Worm (Caenorhabditis elegans) whole organism, L4 larva: ENCODE measurements around the gene C33G8.2.
A peak's percentile ranks its signal among the peaks of the same experiment; 100 is the strongest.

Experiments
- D1046.2 ChIP-seq: fragments of 200-800 bp; sonication (Bioruptor generic); IDR thresholded peaks from 2 replicates; pipeline ENCODE4 v1.3.6; 2022; ENCODE audit warnings: missing genetic modification characterization, missing compliant biosample characterization
- F10B5.3 ChIP-seq: sonication (generic microtip); optimal IDR thresholded peaks from 2 replicates; lab custom pipeline; 2016; ENCODE audit warnings: mild to moderate bottlenecking, missing genetic modification characterization, missing compliant biosample characterization
- F26F4.8 ChIP-seq: fragments of 200-800 bp; sonication (Bioruptor generic); conservative IDR thresholded peaks from 2 replicates; pipeline ENCODE4 v1.3.6; 2022; ENCODE audit warnings: missing genetic modification characterization, missing compliant biosample characterization
- F37D6.2 ChIP-seq: sonication (generic microtip); optimal IDR thresholded peaks from 2 replicates; lab custom pipeline; 2016; ENCODE audit warnings: mild to moderate bottlenecking, missing genetic modification characterization, missing compliant biosample characterization
- F44E2.7 ChIP-seq: fragments of 200-800 bp; sonication (Bioruptor generic); IDR thresholded peaks from 2 replicates; pipeline ENCODE4 v2.1.2; 2022; ENCODE audit warnings: missing genetic modification characterization, missing compliant biosample characterization
- Y48G9A.11 ChIP-seq: fragments of 200-800 bp; sonication (Bioruptor generic); IDR thresholded peaks from 2 replicates; pipeline ENCODE4 v1.3.6; 2022; ENCODE audit warnings: missing genetic modification reagents, missing genetic modification characterization, missing compliant biosample characterization
- Y75B8A.6 ChIP-seq: fragments of 200-800 bp; sonication (Bioruptor generic); IDR thresholded peaks from 2 replicates; pipeline ENCODE4 v1.3.6; 2022; ENCODE audit warnings: missing genetic modification reagents, missing genetic modification characterization, missing compliant biosample characterization
- ZK546.5 ChIP-seq, 2 experiments: sonication (generic microtip); optimal IDR thresholded peaks; 2 replicates each; lab custom pipeline; 2017; ENCODE audit warnings: missing biosample characterization in 2 of 2, missing genetic modification characterization in 2 of 2
- aha-1 ChIP-seq: fragments of 150-350 bp; peaks from one replicate; lab custom pipeline; 2014; ENCODE audit warnings: missing biosample characterization, missing genetic modification characterization
- aly-2 ChIP-seq: sonication (generic microtip); optimal IDR thresholded peaks from 2 replicates; lab custom pipeline; 2018; ENCODE audit warnings: missing biosample characterization, missing genetic modification characterization
- arid-1 ChIP-seq: fragments of 200-800 bp; sonication (Bioruptor generic); conservative IDR thresholded peaks from 2 replicates; pipeline ENCODE4 v1.3.6; 2022; ENCODE audit warnings: missing genetic modification reagents, missing genetic modification characterization, missing compliant biosample characterization
- attf-4 ChIP-seq: sonication (generic microtip); optimal IDR thresholded peaks from 3 replicates; lab custom pipeline; 2017; ENCODE audit warnings: missing biosample characterization, missing genetic modification characterization
- ceh-20 ChIP-seq: fragments of 200-800 bp; sonication (Bioruptor generic); IDR thresholded peaks from 2 replicates; pipeline ENCODE4 v1.3.6; 2022; ENCODE audit warnings: missing genetic modification reagents, missing genetic modification characterization, missing compliant biosample characterization
- ceh-44 ChIP-seq: fragments of 200-800 bp; sonication (Bioruptor generic); IDR thresholded peaks from 2 replicates; pipeline ENCODE4 v1.3.6; 2022; ENCODE audit warnings: missing genetic modification reagents, missing genetic modification characterization, missing compliant biosample characterization
- ceh-82 ChIP-seq: sonication (generic microtip); optimal IDR thresholded peaks from 2 replicates; lab custom pipeline; 2017; ENCODE audit warnings: missing biosample characterization, missing genetic modification characterization
- ces-1 ChIP-seq: fragments of 150-350 bp; sonication (generic microtip); optimal IDR thresholded peaks from 4 replicates; lab custom pipeline; 2014; ENCODE audit warnings: missing biosample characterization, missing genetic modification reagents, missing genetic modification characterization
- daf-8 ChIP-seq: fragments of 200-800 bp; sonication (Bioruptor generic); IDR thresholded peaks from 2 replicates; pipeline ENCODE4 v1.3.6; 2022; ENCODE audit warnings: missing genetic modification characterization, missing compliant biosample characterization
- dmd-8 ChIP-seq: fragments of 200-800 bp; sonication (Bioruptor generic); IDR thresholded peaks from 2 replicates; pipeline ENCODE4 v1.3.6; 2022; ENCODE audit warnings: missing genetic modification characterization, missing compliant biosample characterization
- duxl-1 ChIP-seq: sonication (generic microtip); optimal IDR thresholded peaks from 2 replicates; lab custom pipeline; 2016; ENCODE audit warnings: mild to moderate bottlenecking, missing genetic modification characterization, moderate library complexity, missing compliant biosample characterization; ENCODE audit not compliant: poor library complexity
- fkh-10 ChIP-seq: fragments of 150-350 bp; optimal IDR thresholded peaks from 2 replicates; lab custom pipeline; 2014; ENCODE audit warnings: missing biosample characterization, missing genetic modification reagents, missing genetic modification characterization
- hif-1 ChIP-seq, 2 experiments: sonication (generic microtip); optimal IDR thresholded peaks; 2 replicates each; lab custom pipeline; 2016 to 2017; ENCODE audit warnings: missing compliant biosample characterization in 2 of 2, missing genetic modification characterization in 2 of 2, missing genetic modification reagents in 2 of 2, missing genotype in 2 of 2, mild to moderate bottlenecking in 1 of 2
- hlh-11 ChIP-seq: fragments of 200-800 bp; sonication (Bioruptor generic); optimal IDR thresholded peaks from 2 replicates; lab custom pipeline; 2018; ENCODE audit warnings: mild to moderate bottlenecking, missing genetic modification characterization, missing compliant biosample characterization
- hlh-30 ChIP-seq: sonication (generic microtip); optimal IDR thresholded peaks from 2 replicates; lab custom pipeline; 2017; ENCODE audit warnings: antibody characterized with exemption, mild to moderate bottlenecking, missing genetic modification characterization, missing compliant biosample characterization; ENCODE audit not compliant: insufficient read depth
- lsy-2 ChIP-seq, 2 experiments: fragments of 150-350 bp in 1 of 2; sonication (generic microtip) in 1 of 2; optimal IDR thresholded peaks; 2 replicates each; lab custom pipeline; 2014 to 2017; ENCODE audit warnings: missing biosample characterization in 2 of 2, missing genetic modification characterization in 2 of 2
- madf-9 ChIP-seq: fragments of 200-800 bp; sonication (Bioruptor generic); conservative IDR thresholded peaks from 2 replicates; pipeline ENCODE4 v1.3.6; 2022; ENCODE audit warnings: missing genetic modification reagents, missing genetic modification characterization, missing compliant biosample characterization
- mdt-29 ChIP-seq: fragments of 200-800 bp; sonication (Bioruptor generic); IDR thresholded peaks from 2 replicates; pipeline ENCODE4 v1.3.6; 2022; ENCODE audit warnings: missing genetic modification reagents, missing genetic modification characterization, missing compliant biosample characterization
- mep-1 ChIP-seq: fragments of 150-350 bp; sonication (generic microtip); optimal IDR thresholded peaks from 3 replicates; lab custom pipeline; 2014; ENCODE audit warnings: missing biosample characterization, missing genetic modification characterization
- nhr-111 ChIP-seq: fragments of 200-800 bp; sonication (Bioruptor generic); optimal IDR thresholded peaks from 2 replicates; lab custom pipeline; 2018; ENCODE audit warnings: mild to moderate bottlenecking, missing genetic modification characterization, missing compliant biosample characterization
- nhr-28 ChIP-seq: fragments of 150-350 bp; optimal IDR thresholded peaks from 2 replicates; lab custom pipeline; 2014; ENCODE audit warnings: missing biosample characterization, missing genetic modification characterization
- nhr-6 ChIP-seq: fragments of 150-350 bp; optimal IDR thresholded peaks from 2 replicates; lab custom pipeline; 2014; ENCODE audit warnings: missing biosample characterization, missing genetic modification characterization
- saeg-2 ChIP-seq: fragments of 200-800 bp; sonication (Bioruptor generic); IDR thresholded peaks from 2 replicates; pipeline ENCODE4 v1.3.6; 2022; ENCODE audit warnings: missing genetic modification reagents, missing genetic modification characterization, missing compliant biosample characterization
- snpc-1.2 ChIP-seq: fragments of 200-800 bp; sonication (Bioruptor generic); IDR thresholded peaks from 2 replicates; pipeline ENCODE4 v1.3.6; 2022; ENCODE audit warnings: missing genetic modification reagents, missing genetic modification characterization, missing compliant biosample characterization
- snpc-4 ChIP-seq: fragments of 150-350 bp; optimal IDR thresholded peaks from 2 replicates; lab custom pipeline; 2014; ENCODE audit warnings: missing biosample characterization, missing genetic modification characterization
- spr-3 ChIP-seq: fragments of 200-800 bp; sonication (Bioruptor generic); optimal IDR thresholded peaks from 2 replicates; lab custom pipeline; 2018; ENCODE audit warnings: mild to moderate bottlenecking, missing genetic modification characterization, missing compliant biosample characterization
- tag-97 ChIP-seq: fragments of 200-800 bp; sonication (Bioruptor generic); IDR thresholded peaks from 2 replicates; pipeline ENCODE4 v1.3.6; 2022; ENCODE audit warnings: missing genetic modification characterization, missing compliant biosample characterization
- unc-62 ChIP-seq, 3 experiments: fragments of 150-350 bp in 1 of 3; sonication (generic microtip); optimal IDR thresholded peaks in 2 of 3; peaks in 1 of 3; 1 replicate in 1 of 3; 2 replicates in 2 of 3; lab custom pipeline; 2014 to 2017; ENCODE audit warnings: missing biosample characterization in 3 of 3, missing genetic modification characterization in 3 of 3, missing genetic modification reagents in 3 of 3, missing genotype in 1 of 3
- zag-1 ChIP-seq: fragments of 150-350 bp; optimal IDR thresholded peaks from 2 replicates; lab custom pipeline; 2014; ENCODE audit warnings: missing biosample characterization, missing genetic modification characterization
- zfp-2 ChIP-seq: sonication (generic microtip); optimal IDR thresholded peaks from 2 replicates; lab custom pipeline; 2016; ENCODE audit warnings: mild to moderate bottlenecking, missing genetic modification characterization, missing compliant biosample characterization

Gene C33G8.2

DNA sequence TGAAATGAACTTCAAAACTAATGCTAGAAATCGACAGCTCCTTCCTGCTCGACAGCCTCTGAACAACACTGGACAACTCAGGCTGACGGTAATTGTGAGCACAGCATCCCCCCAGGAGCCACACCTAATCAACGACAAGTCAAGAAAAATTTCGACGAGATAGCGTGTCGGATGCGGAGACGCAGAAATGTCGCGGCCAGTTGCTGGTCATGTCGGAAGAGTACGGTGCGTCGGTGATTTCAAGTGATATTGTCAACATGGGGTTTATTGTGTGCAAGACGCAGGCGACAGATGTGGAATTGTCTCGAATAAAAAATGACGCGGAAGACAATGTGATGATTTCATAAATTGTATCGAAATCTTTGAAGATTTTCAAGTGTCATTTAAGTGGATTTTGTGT is 26.9 kb downstream of the C33G8.2 start, which contains the start of gene twk-11:
Gene twk-11 (minus strand): TSS at position 101 of the 400 bp plus-strand sequence.
- TF ChIP-seq ces-1 (GFP tag; lab: Kevin White, UChicago), result no peak
- TF ChIP-seq saeg-2 (GFP tag; lab: Robert Waterston, UW), result no peak
- TF ChIP-seq Y48G9A.11 (GFP tag; lab: Robert Waterston, UW), result no peak
- no peak for TF ChIP-seq hlh-30 (tag; lab: Kevin White, UChicago)
- peak; percentile 7 for TF ChIP-seq aha-1 (tag; lab: Kevin White, UChicago)
- TF ChIP-seq, all 104 proteins: peak for 1

DNA sequence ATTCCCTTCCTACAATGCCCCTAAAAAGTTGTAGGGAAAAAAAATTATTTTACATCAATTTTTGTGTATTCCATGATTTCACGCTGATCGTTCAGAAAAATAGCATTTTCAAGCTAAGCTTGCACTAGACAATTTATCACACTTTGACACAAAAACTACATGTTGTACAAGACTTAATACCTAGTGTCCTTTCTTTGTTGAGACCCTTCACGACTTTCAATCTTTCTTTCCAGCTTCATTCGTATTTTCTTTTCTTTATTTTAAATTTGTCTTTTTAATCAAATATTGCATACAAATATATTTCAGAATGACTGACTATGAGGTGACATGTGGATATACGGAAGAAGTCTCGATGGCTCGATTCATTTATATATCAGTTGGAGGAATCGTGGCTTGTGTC is 36.4 kb downstream of the C33G8.2 start, which contains the start of gene F20A1.2:
Gene F20A1.2 (plus strand): TSS at position 301 of the 400 bp plus-strand sequence.
- TF ChIP-seq ZK546.5 (tag; optimal IDR thresholded peaks at IDR 0.05; lab: Kevin White, UChicago) (no peak), D1046.2 (GFP tag; lab: Robert Waterston, UW) (no peak), F26F4.8 (no peak), ceh-82 (tag; lab: Kevin White, UChicago) (no peak), F10B5.3 (no peak), fkh-10 (GFP tag; lab: Kevin White, UChicago) (no peak), madf-9 (GFP tag; lab: Robert Waterston, UW) (no peak), daf-8 (no peak), F37D6.2 (tag; lab: Kevin White, UChicago) (no peak), hif-1 (tag; optimal IDR thresholded peaks at IDR 0.05; lab: Kevin White, UChicago) (no peak), nhr-6 (tag; lab: Kevin White, UChicago) (no peak), snpc-4 (tag; lab: Kevin White, UChicago) (no peak), arid-1 (GFP tag; lab: Robert Waterston, UW) (no peak)

DNA sequence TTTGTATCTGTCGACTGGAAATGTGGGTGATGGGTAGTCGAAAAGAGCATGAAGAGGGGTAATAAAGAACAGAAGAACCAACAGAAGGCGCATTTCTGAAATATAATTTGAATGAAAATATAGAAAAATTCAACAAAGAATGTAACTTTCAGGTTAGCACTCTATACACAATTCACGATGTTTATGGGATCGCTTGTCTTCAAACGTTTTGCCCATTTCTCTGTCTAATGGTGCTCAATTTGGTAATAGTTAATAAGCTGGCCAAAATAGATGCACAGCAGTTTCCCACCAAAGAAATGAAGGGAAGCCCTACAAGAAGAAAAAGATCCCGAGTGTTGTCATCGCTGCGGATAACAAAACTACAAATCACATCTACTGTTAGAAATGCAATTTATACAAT is 38.0 kb downstream of the C33G8.2 start, which contains the start of gene F20A1.8:
Gene F20A1.8 (minus strand): TSS at position 101 of the 400 bp plus-strand sequence.
- TF ChIP-seq unc-62 (GFP tag; optimal IDR thresholded peaks at IDR 0.05 in 1 of 2; lab: Kevin White, UChicago) (peak in 1 of 2 experiments; percentile 16), unc-62 (tag; optimal IDR thresholded peaks at IDR 0.05; lab: Kevin White, UChicago) (no peak), mdt-29 (GFP tag; lab: Robert Waterston, UW) (no peak)

DNA sequence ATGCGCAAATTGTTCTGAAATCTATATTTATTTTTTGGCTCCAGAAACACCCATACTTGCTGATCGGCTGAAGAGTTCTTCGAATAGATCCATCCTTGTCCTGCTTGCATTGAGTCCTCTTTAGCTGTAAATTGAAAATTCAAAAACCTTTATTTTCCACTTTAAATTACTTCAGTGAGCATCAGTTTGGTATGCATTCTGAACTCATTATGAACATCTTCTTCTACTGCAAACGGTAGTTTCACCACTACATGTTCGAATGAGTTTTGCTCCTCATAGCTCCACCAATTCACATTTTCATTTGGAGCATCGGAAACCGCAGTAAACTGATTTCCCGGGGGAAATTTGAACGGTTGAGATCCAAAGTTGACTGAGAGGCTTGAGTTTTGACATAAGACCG is 40.6 kb downstream of the C33G8.2 start:
- TF ChIP-seq unc-62 (GFP tag; optimal IDR thresholded peaks at IDR 0.05 in 1 of 2; lab: Kevin White, UChicago) (peak in 1 of 2 experiments; percentile 92), unc-62 (tag; optimal IDR thresholded peaks at IDR 0.05; lab: Kevin White, UChicago) (no peak), nhr-28 (tag; lab: Kevin White, UChicago) (no peak), aha-1 (tag; lab: Kevin White, UChicago) (peak; percentile 27)
- TF ChIP-seq, all 104 proteins: peak for 2

DNA sequence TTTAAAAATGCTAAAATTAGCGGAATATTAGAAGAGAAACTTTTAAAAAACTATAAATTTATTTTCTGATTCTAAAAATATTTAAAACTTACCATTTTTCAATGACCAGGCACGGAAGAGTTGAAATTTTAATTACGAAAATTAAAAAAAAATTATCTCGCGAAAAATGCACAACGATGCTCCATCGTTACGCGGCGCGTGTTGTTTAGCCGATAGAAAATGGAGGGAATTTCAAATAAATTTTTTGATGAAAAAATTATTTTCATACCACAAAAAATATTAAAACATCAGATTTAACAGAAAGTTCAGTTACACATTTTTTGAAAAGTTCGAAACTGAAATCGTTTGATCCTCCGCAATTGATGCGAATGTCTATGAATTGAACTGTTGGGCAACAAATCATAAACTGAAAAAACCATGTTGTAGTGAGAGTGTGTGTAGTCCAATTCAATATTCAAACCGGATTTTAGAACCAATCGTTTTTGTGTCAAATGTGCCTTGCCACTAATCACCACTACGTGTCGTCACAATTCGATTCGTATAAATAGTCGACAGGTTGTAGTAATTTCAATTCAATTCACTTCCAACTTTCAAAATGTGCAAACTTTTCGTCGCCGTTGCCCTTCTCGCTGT is 41.7 kb downstream of the C33G8.2 start, which contains the start of the genes tofu-2 and spig-1:
Gene tofu-2 (minus strand): TSS at position 116 of the 633 bp plus-strand sequence.
Gene spig-1 (plus strand): TSS at position 583 of the 633 bp plus-strand sequence.
- TF ChIP-seq Y75B8A.6 (GFP tag; lab: Robert Waterston, UW), result no peak
- TF ChIP-seq fkh-10 (GFP tag; lab: Kevin White, UChicago), result no peak
- no peak for TF ChIP-seq attf-4
- TF ChIP-seq Y48G9A.11 (GFP tag; lab: Robert Waterston, UW), result peak; percentile 96
- TF ChIP-seq F44E2.7 (GFP tag; lab: Robert Waterston, UW), result no peak
- TF ChIP-seq snpc-1.2, result no peak
- TF ChIP-seq spr-3, result no peak

DNA sequence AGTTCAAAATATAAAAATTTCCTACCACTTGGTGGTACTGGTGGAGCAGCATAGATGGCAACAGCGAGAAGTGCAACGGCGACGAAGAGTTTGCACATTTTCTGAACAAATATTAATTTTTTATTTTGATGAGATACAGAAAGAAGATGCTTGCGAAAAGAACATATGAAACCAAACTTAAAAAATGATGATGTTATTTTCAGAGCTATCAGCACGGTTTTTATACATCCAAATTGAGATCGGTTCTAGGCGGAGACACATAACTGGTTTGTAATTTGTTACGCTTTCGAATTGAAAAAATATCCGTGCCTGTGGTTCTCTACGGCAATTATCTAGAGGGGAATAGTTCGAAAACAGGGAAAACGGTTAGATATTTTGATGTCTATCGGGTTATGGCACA is 43.5 kb downstream of the C33G8.2 start, which contains the start of gene txt-17:
Gene txt-17 (minus strand): TSS at position 101 of the 400 bp plus-strand sequence.
- no peak for TF ChIP-seq mep-1
- TF ChIP-seq F26F4.8, result no peak
- TF ChIP-seq madf-9 (GFP tag; lab: Robert Waterston, UW), result no peak
- TF ChIP-seq ceh-20, result no peak
- no peak for TF ChIP-seq F44E2.7 (GFP tag; lab: Robert Waterston, UW)
- no peak for TF ChIP-seq zag-1 (tag; lab: Kevin White, UChicago)
- TF ChIP-seq zfp-2 (tag; lab: Kevin White, UChicago), result no peak
- no peak for TF ChIP-seq duxl-1 (tag; lab: Kevin White, UChicago)
- no peak for TF ChIP-seq dmd-8 (GFP tag; lab: Robert Waterston, UW)
- no peak for TF ChIP-seq hlh-11 (tag; lab: Kevin White, UChicago)
- no peak for TF ChIP-seq nhr-111
- TF ChIP-seq tag-97 (GFP tag; lab: Robert Waterston, UW), result no peak
- TF ChIP-seq ceh-44 (GFP tag; lab: Robert Waterston, UW), result no peak
- no peak for TF ChIP-seq aly-2 (tag; lab: Kevin White, UChicago)
- no peak for TF ChIP-seq nhr-28 (tag; lab: Kevin White, UChicago)
- no peak for TF ChIP-seq lsy-2 (tag; optimal IDR thresholded peaks at IDR 0.05; lab: Kevin White, UChicago)
- TF ChIP-seq, all 104 proteins: peak for 0
